Fruit fly (Drosophila melanogaster) whole organism, embryonic: Measurements from ENCODE around the gene stac.

Experiments
- CG11085 ChIP-seq: fragments of 200-800 bp; sonication (Bioruptor generic); IDR thresholded peaks from 2 replicates; pipeline ENCODE4 v1.3.6; 2022; ENCODE audit warnings: missing biosample characterization, missing genetic modification characterization
- CG11723 ChIP-seq: fragments of 200-800 bp; sonication (Bioruptor generic); optimal IDR thresholded peaks from 2 replicates; lab custom pipeline; 2017; ENCODE audit warnings: missing biosample characterization, mild to moderate bottlenecking, missing genetic modification characterization
- CG12659 ChIP-seq: fragments of 200-800 bp; sonication (Bioruptor generic); optimal IDR thresholded peaks from 3 replicates; lab custom pipeline; 2017; ENCODE audit warnings: mild to moderate bottlenecking, missing biosample characterization, missing genetic modification reagents, missing genetic modification characterization
- CG14050 ChIP-seq: fragments of 200-800 bp; sonication (Bioruptor generic); IDR thresholded peaks from 3 replicates; pipeline ENCODE4 v1.3.6; 2022; ENCODE audit warnings: missing biosample characterization, missing genetic modification characterization
- CG2120 ChIP-seq: fragments of 200-800 bp; sonication (Bioruptor generic); optimal IDR thresholded peaks from 3 replicates; lab custom pipeline; 2016; ENCODE audit warnings: missing biosample characterization, missing genetic modification characterization
- CG3407 ChIP-seq: fragments of 200-800 bp; sonication (Bioruptor generic); optimal IDR thresholded peaks from 2 replicates; lab custom pipeline; 2018; ENCODE audit warnings: missing biosample characterization, mild to moderate bottlenecking, missing genetic modification characterization
- CG34224 ChIP-seq: fragments of 200-800 bp; sonication (Bioruptor generic); IDR thresholded peaks from 3 replicates; pipeline ENCODE4 v1.3.6; 2022; ENCODE audit warnings: missing biosample characterization, missing genetic modification characterization; ENCODE audit not compliant: partially characterized antibody
- CG34376 ChIP-seq: fragments of 200-800 bp; sonication (Bioruptor generic); optimal IDR thresholded peaks from 2 replicates; lab custom pipeline; 2018; ENCODE audit warnings: missing biosample characterization, mild to moderate bottlenecking, missing genetic modification characterization
- CG4328 ChIP-seq: fragments of 200-800 bp; sonication (Bioruptor generic); optimal IDR thresholded peaks from 3 replicates; lab custom pipeline; 2017; ENCODE audit warnings: missing biosample characterization, missing genetic modification reagents, missing genetic modification characterization
- CG4404 ChIP-seq: fragments of 200-800 bp; sonication (Bioruptor generic); IDR thresholded peaks from 2 replicates; pipeline ENCODE4 v1.3.6; 2022; ENCODE audit warnings: missing biosample characterization, missing genetic modification characterization
- CG4707 ChIP-seq: fragments of 200-800 bp; sonication (Bioruptor generic); optimal IDR thresholded peaks from 2 replicates; lab custom pipeline; 2018; ENCODE audit warnings: missing biosample characterization, mild to moderate bottlenecking, missing genetic modification characterization, moderate library complexity
- CG6272 ChIP-seq: fragments of 200-800 bp; sonication (Bioruptor generic); IDR thresholded peaks from 2 replicates; pipeline ENCODE4 v1.3.6; 2022; ENCODE audit warnings: missing biosample characterization, missing genetic modification characterization
- CG6813 ChIP-seq: fragments of 200-800 bp; sonication (Bioruptor generic); optimal IDR thresholded peaks from 2 replicates; lab custom pipeline; 2017; ENCODE audit warnings: missing biosample characterization, missing genetic modification characterization, mild to moderate bottlenecking, moderate library complexity, missing genetic modification reagents
- CG7357 ChIP-seq: fragments of 200-800 bp; sonication (Bioruptor generic); IDR thresholded peaks from 3 replicates; pipeline ENCODE4 v1.3.6; 2022; ENCODE audit warnings: missing biosample characterization, missing genetic modification characterization
- CG7928 ChIP-seq: fragments of 200-800 bp; sonication (Bioruptor generic); optimal IDR thresholded peaks from 2 replicates; lab custom pipeline; 2017; ENCODE audit warnings: missing biosample characterization, mild to moderate bottlenecking, missing genetic modification characterization
- CG8944 ChIP-seq: fragments of 200-800 bp; sonication (Bioruptor generic); optimal IDR thresholded peaks from 3 replicates; lab custom pipeline; 2016; ENCODE audit warnings: missing biosample characterization, missing genetic modification characterization
- CG9215 ChIP-seq: fragments of 200-800 bp; sonication (Bioruptor generic); IDR thresholded peaks from 2 replicates; pipeline ENCODE4 v1.3.6; 2022; ENCODE audit warnings: missing biosample characterization, missing genetic modification characterization
- CG9727 ChIP-seq: fragments of 200-800 bp; sonication (Bioruptor generic); optimal IDR thresholded peaks from 3 replicates; lab custom pipeline; 2017; ENCODE audit warnings: missing biosample characterization, mild to moderate bottlenecking, missing genetic modification characterization
- CG9876 ChIP-seq: fragments of 200-800 bp; sonication (Bioruptor generic); optimal IDR thresholded peaks from 2 replicates; lab custom pipeline; 2016; ENCODE audit warnings: missing biosample characterization, missing genetic modification characterization
- ERR ChIP-seq: fragments of 200-800 bp; sonication (Bioruptor generic); optimal IDR thresholded peaks from 2 replicates; lab custom pipeline; 2016; ENCODE audit warnings: missing biosample characterization, missing genetic modification characterization
- HmgZ ChIP-seq: fragments of 200-800 bp; sonication (Bioruptor generic); optimal IDR thresholded peaks from 2 replicates; lab custom pipeline; 2018; ENCODE audit warnings: missing biosample characterization, mild to moderate bottlenecking, missing genetic modification characterization
- Hr51 ChIP-seq, 2 experiments: fragments of 200-800 bp; sonication (Bioruptor generic); optimal IDR thresholded peaks; 2 replicates in 1 of 2; 3 replicates in 1 of 2; lab custom pipeline; 2016 to 2018; ENCODE audit warnings: missing biosample characterization in 2 of 2, missing genetic modification characterization in 2 of 2, mild to moderate bottlenecking in 1 of 2, moderate library complexity in 1 of 2
- Lpt ChIP-seq: fragments of >200 bp; optimal IDR thresholded peaks from 2 replicates; lab custom pipeline; 2018; ENCODE audit warnings: missing biosample characterization, missing genetic modification characterization
- NC2α ChIP-seq: fragments of 200-800 bp; sonication (Bioruptor generic); optimal IDR thresholded peaks from 2 replicates; lab custom pipeline; 2016; ENCODE audit warnings: missing biosample characterization, missing genetic modification characterization
- Neu2 ChIP-seq: fragments of 200-800 bp; sonication (Bioruptor generic); optimal IDR thresholded peaks from 3 replicates; lab custom pipeline; 2016; ENCODE audit warnings: missing biosample characterization, missing genetic modification characterization, borderline replicate concordance
- Oaz ChIP-seq: fragments of 200-800 bp; sonication (Bioruptor generic); IDR thresholded peaks from 2 replicates; pipeline ENCODE4 v1.3.6; 2022; ENCODE audit warnings: missing biosample characterization, missing genetic modification characterization
- TFAM ChIP-seq: fragments of 200-800 bp; sonication (Bioruptor generic); optimal IDR thresholded peaks from 2 replicates; lab custom pipeline; 2017; ENCODE audit warnings: missing biosample characterization, missing genetic modification characterization, inconsistent platforms
- Xbp1 ChIP-seq: fragments of 200-800 bp; sonication (Bioruptor generic); optimal IDR thresholded peaks from 3 replicates; lab custom pipeline; 2016; ENCODE audit warnings: missing biosample characterization, mild to moderate bottlenecking, missing genetic modification characterization
- bcd ChIP-seq: fragments of 200-800 bp; sonication (Bioruptor generic); optimal IDR thresholded peaks from 2 replicates; lab custom pipeline; 2017; ENCODE audit warnings: missing biosample characterization, mild to moderate bottlenecking, missing genetic modification characterization
- caup ChIP-seq: fragments of 200-800 bp; sonication (Bioruptor generic); optimal IDR thresholded peaks from 3 replicates; lab custom pipeline; 2017; ENCODE audit warnings: missing biosample characterization, mild to moderate bottlenecking, missing genetic modification characterization, moderate library complexity; ENCODE audit not compliant: severe bottlenecking
- chinmo ChIP-seq: fragments of 200-800 bp; sonication (Bioruptor generic); IDR thresholded peaks from 4 replicates; pipeline ENCODE4 v1.3.6; 2022; ENCODE audit warnings: missing biosample characterization, missing genetic modification characterization; ENCODE audit not compliant: partially characterized antibody
- corto ChIP-seq: fragments of 200-800 bp; sonication (Bioruptor generic); optimal IDR thresholded peaks from 2 replicates; lab custom pipeline; 2016; ENCODE audit warnings: missing biosample characterization, mild to moderate bottlenecking, missing genetic modification characterization, moderate library complexity
- crol ChIP-seq: fragments of 200-800 bp; sonication (Bioruptor generic); IDR thresholded peaks from 2 replicates; pipeline ENCODE4 v1.3.6; 2022; ENCODE audit warnings: missing biosample characterization, missing genetic modification characterization
- cwo ChIP-seq: fragments of 200-800 bp; sonication (Bioruptor generic); optimal IDR thresholded peaks from 3 replicates; lab custom pipeline; 2017; ENCODE audit warnings: missing biosample characterization, missing genetic modification characterization, mild to moderate bottlenecking, moderate library complexity, missing genetic modification reagents
- danr ChIP-seq: fragments of 200-800 bp; sonication (Bioruptor generic); IDR thresholded peaks from 2 replicates; pipeline ENCODE4 v1.3.6; 2022; ENCODE audit warnings: missing biosample characterization, missing genetic modification characterization
- fu2 ChIP-seq: fragments of 200-800 bp; sonication (Bioruptor generic); optimal IDR thresholded peaks from 2 replicates; lab custom pipeline; 2016; ENCODE audit warnings: missing biosample characterization, missing genetic modification characterization
- grau ChIP-seq: fragments of 200-800 bp; optimal IDR thresholded peaks from 3 replicates; lab custom pipeline; 2019; ENCODE audit warnings: missing biosample characterization, mild to moderate bottlenecking, missing genetic modification characterization, moderate library complexity
- grn ChIP-seq: fragments of 200-800 bp; sonication (Bioruptor generic); optimal IDR thresholded peaks from 3 replicates; lab custom pipeline; 2017; ENCODE audit warnings: missing biosample characterization, missing genetic modification characterization
- kay ChIP-seq: fragments of 200-800 bp; sonication (Bioruptor generic); optimal IDR thresholded peaks from 2 replicates; lab custom pipeline; 2016; ENCODE audit warnings: missing biosample characterization, missing genetic modification characterization
- lbe ChIP-seq: fragments of 200-800 bp; sonication (Bioruptor generic); optimal IDR thresholded peaks from 2 replicates; lab custom pipeline; 2016; ENCODE audit warnings: missing biosample characterization, mild to moderate bottlenecking, missing genetic modification characterization
- pfk ChIP-seq: fragments of 200-800 bp; sonication (Bioruptor generic); optimal IDR thresholded peaks from 2 replicates; lab custom pipeline; 2018; ENCODE audit warnings: missing biosample characterization, mild to moderate bottlenecking, missing genetic modification characterization, moderate library complexity
- ro ChIP-seq: fragments of 200-800 bp; sonication (Bioruptor generic); IDR thresholded peaks from 2 replicates; pipeline ENCODE4 v1.3.6; 2022; ENCODE audit warnings: missing biosample characterization, missing genetic modification characterization
- salm ChIP-seq: fragments of 200-800 bp; sonication (Bioruptor generic); optimal IDR thresholded peaks from 2 replicates; lab custom pipeline; 2018; ENCODE audit warnings: missing biosample characterization, mild to moderate bottlenecking, missing genetic modification characterization
- sens-2 ChIP-seq: fragments of 200-800 bp; sonication (Bioruptor generic); IDR thresholded peaks from 2 replicates; pipeline ENCODE4 v1.3.6; 2022; ENCODE audit warnings: missing biosample characterization, missing genetic modification characterization
- sqz ChIP-seq: fragments of 200-800 bp; sonication (Bioruptor generic); optimal IDR thresholded peaks from 3 replicates; lab custom pipeline; 2018; ENCODE audit warnings: missing biosample characterization, mild to moderate bottlenecking, missing genetic modification characterization
- tll ChIP-seq, 2 experiments: fragments of 200-800 bp in 1 of 2; fragments of >200 bp in 1 of 2; sonication (Bioruptor generic) in 1 of 2; optimal IDR thresholded peaks; 2 replicates each; lab custom pipeline; 2017 to 2019; ENCODE audit warnings: missing biosample characterization in 2 of 2, missing genetic modification characterization in 2 of 2, mild to moderate bottlenecking in 1 of 2, moderate library complexity in 1 of 2
- tna ChIP-seq: fragments of 200-800 bp; sonication (Bioruptor generic); IDR thresholded peaks from 2 replicates; pipeline ENCODE4 v1.3.6; 2022; ENCODE audit warnings: missing biosample characterization, missing genetic modification characterization; ENCODE audit not compliant: partially characterized antibody
- trh ChIP-seq: fragments of 200-800 bp; sonication (Bioruptor generic); optimal IDR thresholded peaks from 2 replicates; lab custom pipeline; 2016; ENCODE audit warnings: missing biosample characterization, missing genetic modification characterization
- wek ChIP-seq: fragments of 200-800 bp; sonication (Bioruptor generic); optimal IDR thresholded peaks from 3 replicates; lab custom pipeline; 2018; ENCODE audit warnings: missing biosample characterization, mild to moderate bottlenecking, missing genetic modification characterization, moderate library complexity
- z ChIP-seq: fragments of 200-800 bp; sonication (Bioruptor generic); IDR thresholded peaks from 3 replicates; pipeline ENCODE4 v1.3.6; 2022; ENCODE audit warnings: missing biosample characterization, missing genetic modification characterization

Gene stac

dm6 chr3R:25039028-25039476 is 17.0 kb upstream of the stac start, which contains the start of the genes Ythdf and bai (continued):
- TF ChIP-seq trh (GFP tag; lab: Kevin White, UChicago): no peak
- TF ChIP-seq CG6272: no peak
- TF ChIP-seq tll (GFP tag; optimal IDR thresholded peaks at IDR 0.05; lab: Kevin White, UChicago): no peak
- no peak for TF ChIP-seq Neu2 (GFP tag; lab: Kevin White, UChicago)
- TF ChIP-seq crol (GFP tag; lab: Robert Waterston, UW): no peak
- TF ChIP-seq CG7928 (GFP tag; lab: Kevin White, UChicago): peak; percentile 94
- TF ChIP-seq Hr51 (GFP tag; optimal IDR thresholded peaks at IDR 0.05; lab: Kevin White, UChicago): peak in 1 of 2 experiments; percentile 52
- peak; percentile 65 for TF ChIP-seq Xbp1
- TF ChIP-seq CG11723 (GFP tag; lab: Kevin White, UChicago): no peak
- no peak for TF ChIP-seq wek (GFP tag; lab: Kevin White, UChicago)
- no peak for TF ChIP-seq TFAM (GFP tag; lab: Kevin White, UChicago)
- no peak for TF ChIP-seq Oaz (GFP tag; lab: Robert Waterston, UW)
- TF ChIP-seq tna (GFP tag; lab: Robert Waterston, UW): peak; percentile 72
- peak; percentile 80 for TF ChIP-seq CG34224
- TF ChIP-seq lbe (GFP tag; lab: Kevin White, UChicago): peak; percentile 34
- no peak for TF ChIP-seq z (GFP tag; lab: Robert Waterston, UW)
- TF ChIP-seq fu2 (GFP tag; lab: Kevin White, UChicago): peak; percentile 5
- no peak for TF ChIP-seq Lpt (GFP tag; lab: Kevin White, UChicago)
- TF ChIP-seq CG4707: no peak
- TF ChIP-seq cwo (GFP tag; lab: Kevin White, UChicago): no peak
- TF ChIP-seq CG11085 (GFP tag; lab: Robert Waterston, UW): 0 out of 2 replicates have a peak, but pooled peaks have one; percentile 19
- TF ChIP-seq CG6813 (GFP tag; lab: Kevin White, UChicago): no peak
- peak; percentile 75 for TF ChIP-seq CG12659 (GFP tag; lab: Kevin White, UChicago)
- TF ChIP-seq CG4328: no peak
- peak; percentile 19 for TF ChIP-seq kay (GFP tag; lab: Kevin White, UChicago)
- TF ChIP-seq danr (GFP tag; lab: Robert Waterston, UW): no peak
- no peak; the same call in 1 of the 2 replicates for TF ChIP-seq CG9215 (GFP tag; lab: Robert Waterston, UW)
- no peak for TF ChIP-seq CG8944 (GFP tag; lab: Kevin White, UChicago)
- TF ChIP-seq sens-2: no peak
- no peak for TF ChIP-seq sqz (GFP tag; lab: Kevin White, UChicago)
- TF ChIP-seq salm (tag; lab: Kevin White, UChicago): no peak
- TF ChIP-seq pfk (GFP tag; lab: Kevin White, UChicago): no peak
- no peak for TF ChIP-seq ro (GFP tag; lab: Robert Waterston, UW)
- TF ChIP-seq CG4404 (GFP tag; lab: Robert Waterston, UW): no peak
- peak; percentile 81 for TF ChIP-seq CG2120
- TF ChIP-seq grn (GFP tag; lab: Kevin White, UChicago): no peak
- no peak for TF ChIP-seq NC2α (GFP tag; lab: Kevin White, UChicago)
- no peak for TF ChIP-seq grau (tag; lab: Kevin White, UChicago)
- TF ChIP-seq bcd: no peak
- no peak for TF ChIP-seq CG9727
- TF ChIP-seq corto (GFP tag; lab: Kevin White, UChicago): no peak
- peak; percentile 78 for TF ChIP-seq HmgZ (tag; lab: Kevin White, UChicago)
- peak; percentile 57; the same call in 1 of the 4 replicates for TF ChIP-seq chinmo
- no peak for TF ChIP-seq CG3407 (GFP tag; lab: Kevin White, UChicago)
- no peak for TF ChIP-seq CG14050
- TF ChIP-seq CG9876 (GFP tag; lab: Kevin White, UChicago): no peak
- TF ChIP-seq CG7357 (GFP tag; lab: Robert Waterston, UW): no peak
- TF ChIP-seq caup: no peak
- peak; percentile 13 for TF ChIP-seq CG34376
- peak; percentile 13 for TF ChIP-seq ERR (GFP tag; lab: Kevin White, UChicago)
